Worm (Caenorhabditis elegans) whole organism, L4 larva: ENCODE results near the gene C54D10.13.

Experiments used
- F10B5.3 ChIP-seq: sonication (generic microtip); optimal IDR thresholded peaks from 2 replicates; lab custom pipeline; 2016; ENCODE audit warnings: mild to moderate bottlenecking, missing genetic modification characterization, missing compliant biosample characterization
- F37D6.2 ChIP-seq: sonication (generic microtip); optimal IDR thresholded peaks from 2 replicates; lab custom pipeline; 2016; ENCODE audit warnings: mild to moderate bottlenecking, missing genetic modification characterization, missing compliant biosample characterization
- T26A8.4 ChIP-seq: fragments of 200-800 bp; sonication (Bioruptor generic); IDR thresholded peaks from 2 replicates; pipeline ENCODE4 v1.3.6; 2022; ENCODE audit warnings: missing genetic modification characterization, missing compliant biosample characterization
- aly-2 ChIP-seq: sonication (generic microtip); optimal IDR thresholded peaks from 2 replicates; lab custom pipeline; 2018; ENCODE audit warnings: missing biosample characterization, missing genetic modification characterization
- cey-2 ChIP-seq: sonication (generic microtip); optimal IDR thresholded peaks from 3 replicates; lab custom pipeline; 2017; ENCODE audit warnings: missing genetic modification characterization, mild to moderate bottlenecking, missing compliant biosample characterization, antibody characterized with exemption, borderline replicate concordance; ENCODE audit not compliant: insufficient read depth
- ctbp-1 ChIP-seq: fragments of 200-800 bp; sonication (Bioruptor generic); IDR thresholded peaks from 2 replicates; pipeline ENCODE4 v1.3.6; 2022; ENCODE audit warnings: missing genetic modification reagents, missing genetic modification characterization, missing compliant biosample characterization
- daf-16 ChIP-seq, 3 experiments: sonication (generic microtip); optimal IDR thresholded peaks; 2 replicates each; lab custom pipeline; 2016 to 2017; ENCODE audit warnings: missing genetic modification characterization in 3 of 3, missing genetic modification reagents in 3 of 3, mild to moderate bottlenecking in 2 of 3, missing compliant biosample characterization in 2 of 3, missing biosample characterization in 1 of 3, moderate library complexity in 1 of 3
- dmd-6 ChIP-seq: fragments of 200-800 bp; sonication (Bioruptor generic); IDR thresholded peaks from 2 replicates; pipeline ENCODE4 v1.3.6; 2022; ENCODE audit warnings: missing genetic modification reagents, missing genetic modification characterization, missing compliant biosample characterization
- fkh-10 ChIP-seq: fragments of 150-350 bp; optimal IDR thresholded peaks from 2 replicates; lab custom pipeline; 2014; ENCODE audit warnings: missing biosample characterization, missing genetic modification reagents, missing genetic modification characterization
- gei-8 ChIP-seq: fragments of 200-800 bp; sonication (Bioruptor generic); optimal IDR thresholded peaks from 2 replicates; lab custom pipeline; 2018; ENCODE audit warnings: mild to moderate bottlenecking, missing genetic modification characterization, missing compliant biosample characterization
- hlh-11 ChIP-seq: fragments of 200-800 bp; sonication (Bioruptor generic); optimal IDR thresholded peaks from 2 replicates; lab custom pipeline; 2018; ENCODE audit warnings: mild to moderate bottlenecking, missing genetic modification characterization, missing compliant biosample characterization
- hmg-1.1 ChIP-seq: fragments of 200-800 bp; sonication (Bioruptor generic); IDR thresholded peaks from 2 replicates; pipeline ENCODE4 v1.3.6; 2022; ENCODE audit warnings: missing genetic modification reagents, missing genetic modification characterization, missing compliant biosample characterization
- jun-1 ChIP-seq: fragments of 150-350 bp; optimal IDR thresholded peaks from 2 replicates; lab custom pipeline; 2014; ENCODE audit warnings: missing biosample characterization, missing genetic modification reagents, missing genetic modification characterization
- lim-7 ChIP-seq: fragments of 200-800 bp; sonication (Bioruptor generic); IDR thresholded peaks from 2 replicates; pipeline ENCODE4 v1.3.6; 2022; ENCODE audit warnings: missing genetic modification characterization, missing compliant biosample characterization
- lin-13 ChIP-seq: fragments of 150-350 bp; optimal IDR thresholded peaks from 2 replicates; lab custom pipeline; 2014; ENCODE audit warnings: missing biosample characterization, missing genetic modification reagents, missing genetic modification characterization
- lin-15B ChIP-seq: fragments of 150-350 bp; sonication (generic microtip); optimal IDR thresholded peaks from 3 replicates; lab custom pipeline; 2014; ENCODE audit warnings: missing biosample characterization, missing genetic modification characterization
- lin-29 ChIP-seq: fragments of 200-800 bp; sonication (Bioruptor generic); IDR thresholded peaks from 2 replicates; pipeline ENCODE4 v1.3.6; 2022; ENCODE audit warnings: missing genetic modification reagents, missing genetic modification characterization, missing compliant biosample characterization
- lin-38 ChIP-seq: fragments of 200-800 bp; sonication (Bioruptor generic); IDR thresholded peaks from 2 replicates; pipeline ENCODE4 v1.3.6; 2022; ENCODE audit warnings: missing genetic modification reagents, missing genetic modification characterization, missing compliant biosample characterization
- lin-39 ChIP-seq: fragments of 150-350 bp; optimal IDR thresholded peaks from 2 replicates; lab custom pipeline; 2014; ENCODE audit warnings: missing biosample characterization, missing genetic modification reagents, missing genetic modification characterization
- lsy-2 ChIP-seq, 2 experiments: fragments of 150-350 bp in 1 of 2; sonication (generic microtip) in 1 of 2; optimal IDR thresholded peaks; 2 replicates each; lab custom pipeline; 2014 to 2017; ENCODE audit warnings: missing biosample characterization in 2 of 2, missing genetic modification characterization in 2 of 2
- madf-5 ChIP-seq, 2 experiments: fragments of 200-800 bp; sonication (Bioruptor generic); IDR thresholded peaks; 2 replicates each; pipeline ENCODE4 v1.3.6; 2022; ENCODE audit warnings: missing compliant biosample characterization in 2 of 2, missing genetic modification characterization in 2 of 2
- mdt-29 ChIP-seq: fragments of 200-800 bp; sonication (Bioruptor generic); IDR thresholded peaks from 2 replicates; pipeline ENCODE4 v1.3.6; 2022; ENCODE audit warnings: missing genetic modification reagents, missing genetic modification characterization, missing compliant biosample characterization
- mep-1 ChIP-seq: fragments of 150-350 bp; sonication (generic microtip); optimal IDR thresholded peaks from 3 replicates; lab custom pipeline; 2014; ENCODE audit warnings: missing biosample characterization, missing genetic modification characterization
- mes-2 ChIP-seq: sonication (generic microtip); optimal IDR thresholded peaks from 2 replicates; lab custom pipeline; 2016; ENCODE audit warnings: missing genotype, mild to moderate bottlenecking, missing genetic modification characterization, missing compliant biosample characterization; ENCODE audit not compliant: poor library complexity, severe bottlenecking
- mxl-3 ChIP-seq: fragments of 200-800 bp; sonication (Bioruptor generic); optimal IDR thresholded peaks from 2 replicates; lab custom pipeline; 2018; ENCODE audit warnings: mild to moderate bottlenecking, missing genetic modification characterization, missing compliant biosample characterization
- nhr-10 ChIP-seq: fragments of 150-350 bp; optimal IDR thresholded peaks from 2 replicates; lab custom pipeline; 2014; ENCODE audit warnings: missing biosample characterization, missing genetic modification characterization
- nhr-102 ChIP-seq: sonication (generic microtip); optimal IDR thresholded peaks from 2 replicates; lab custom pipeline; 2016; ENCODE audit warnings: mild to moderate bottlenecking, missing genetic modification characterization, moderate library complexity, missing compliant biosample characterization
- nhr-111 ChIP-seq: fragments of 200-800 bp; sonication (Bioruptor generic); optimal IDR thresholded peaks from 2 replicates; lab custom pipeline; 2018; ENCODE audit warnings: mild to moderate bottlenecking, missing genetic modification characterization, missing compliant biosample characterization
- nhr-28 ChIP-seq: fragments of 150-350 bp; optimal IDR thresholded peaks from 2 replicates; lab custom pipeline; 2014; ENCODE audit warnings: missing biosample characterization, missing genetic modification characterization
- nhr-41 ChIP-seq: fragments of 200-800 bp; sonication (Bioruptor generic); IDR thresholded peaks from 2 replicates; pipeline ENCODE4 v1.3.6; 2022; ENCODE audit warnings: missing genetic modification reagents, missing genetic modification characterization, missing compliant biosample characterization
- nhr-48 ChIP-seq: sonication (generic microtip); optimal IDR thresholded peaks from 2 replicates; lab custom pipeline; 2016; ENCODE audit warnings: mild to moderate bottlenecking, missing genetic modification characterization, missing compliant biosample characterization
- nhr-6 ChIP-seq: fragments of 150-350 bp; optimal IDR thresholded peaks from 2 replicates; lab custom pipeline; 2014; ENCODE audit warnings: missing biosample characterization, missing genetic modification characterization
- pha-4 ChIP-seq, 2 experiments: fragments of 150-350 bp in 1 of 2; fragments of 200-800 bp in 1 of 2; sonication (Bioruptor generic) in 1 of 2; IDR thresholded peaks in 1 of 2; optimal IDR thresholded peaks in 1 of 2; 2 replicates each; pipeline versions ENCODE4 v1.3.6 to Lab custom; 2014 to 2022; ENCODE audit warnings: missing genetic modification characterization in 2 of 2, missing genetic modification reagents in 2 of 2, missing biosample characterization in 1 of 2, missing compliant biosample characterization in 1 of 2
- php-3 ChIP-seq: fragments of 200-800 bp; sonication (Bioruptor generic); IDR thresholded peaks from 2 replicates; pipeline ENCODE4 v1.3.6; 2022; ENCODE audit warnings: missing genetic modification reagents, missing genetic modification characterization, missing compliant biosample characterization
- rbr-2 ChIP-seq: sonication (generic microtip); optimal IDR thresholded peaks from 2 replicates; lab custom pipeline; 2016; ENCODE audit warnings: missing genotype, missing genetic modification characterization, missing compliant biosample characterization
- saeg-2 ChIP-seq: fragments of 200-800 bp; sonication (Bioruptor generic); IDR thresholded peaks from 2 replicates; pipeline ENCODE4 v1.3.6; 2022; ENCODE audit warnings: missing genetic modification reagents, missing genetic modification characterization, missing compliant biosample characterization
- sdz-12 ChIP-seq: fragments of 200-800 bp; sonication (Bioruptor generic); optimal IDR thresholded peaks from 2 replicates; lab custom pipeline; 2018; ENCODE audit warnings: mild to moderate bottlenecking, missing genetic modification characterization, missing compliant biosample characterization
- set-16 ChIP-seq: fragments of 200-800 bp; sonication (Bioruptor generic); IDR thresholded peaks from 2 replicates; pipeline ENCODE4 v1.3.6; 2022; ENCODE audit warnings: missing genetic modification reagents, missing genetic modification characterization, missing compliant biosample characterization
- spr-1 ChIP-seq: sonication (generic microtip); optimal IDR thresholded peaks from 2 replicates; lab custom pipeline; 2016; ENCODE audit warnings: mild to moderate bottlenecking, missing genetic modification characterization, missing compliant biosample characterization
- spr-3 ChIP-seq: fragments of 200-800 bp; sonication (Bioruptor generic); optimal IDR thresholded peaks from 2 replicates; lab custom pipeline; 2018; ENCODE audit warnings: mild to moderate bottlenecking, missing genetic modification characterization, missing compliant biosample characterization
- tra-1 ChIP-seq: fragments of 200-800 bp; sonication (Bioruptor generic); IDR thresholded peaks from 2 replicates; pipeline ENCODE4 v1.3.6; 2022; ENCODE audit warnings: missing genetic modification reagents, missing genetic modification characterization, missing compliant biosample characterization
- unc-130 ChIP-seq: sonication (generic microtip); optimal IDR thresholded peaks from 2 replicates; lab custom pipeline; 2016; ENCODE audit warnings: missing genetic modification reagents, missing genetic modification characterization, missing compliant biosample characterization
- unc-39 ChIP-seq: sonication (generic microtip); optimal IDR thresholded peaks from 2 replicates; lab custom pipeline; 2017; ENCODE audit warnings: missing biosample characterization, missing genetic modification characterization
- unc-62 ChIP-seq, 3 experiments: fragments of 150-350 bp in 1 of 3; sonication (generic microtip); optimal IDR thresholded peaks in 2 of 3; peaks in 1 of 3; 1 replicate in 1 of 3; 2 replicates in 2 of 3; lab custom pipeline; 2014 to 2017; ENCODE audit warnings: missing biosample characterization in 3 of 3, missing genetic modification characterization in 3 of 3, missing genetic modification reagents in 3 of 3, missing genotype in 1 of 3
- zag-1 ChIP-seq: fragments of 150-350 bp; optimal IDR thresholded peaks from 2 replicates; lab custom pipeline; 2014; ENCODE audit warnings: missing biosample characterization, missing genetic modification characterization
- zfp-2 ChIP-seq: sonication (generic microtip); optimal IDR thresholded peaks from 2 replicates; lab custom pipeline; 2016; ENCODE audit warnings: mild to moderate bottlenecking, missing genetic modification characterization, missing compliant biosample characterization
- zfp-3 ChIP-seq: fragments of 200-800 bp; sonication (Bioruptor generic); conservative IDR thresholded peaks from 2 replicates; pipeline ENCODE4 v1.3.6; 2022; ENCODE audit warnings: missing genetic modification reagents, missing genetic modification characterization, missing compliant biosample characterization
- ztf-11 ChIP-seq: fragments of 150-350 bp; optimal IDR thresholded peaks from 2 replicates; lab custom pipeline; 2014; ENCODE audit warnings: missing biosample characterization, missing genetic modification characterization

The C54D10.13 gene

DNA sequence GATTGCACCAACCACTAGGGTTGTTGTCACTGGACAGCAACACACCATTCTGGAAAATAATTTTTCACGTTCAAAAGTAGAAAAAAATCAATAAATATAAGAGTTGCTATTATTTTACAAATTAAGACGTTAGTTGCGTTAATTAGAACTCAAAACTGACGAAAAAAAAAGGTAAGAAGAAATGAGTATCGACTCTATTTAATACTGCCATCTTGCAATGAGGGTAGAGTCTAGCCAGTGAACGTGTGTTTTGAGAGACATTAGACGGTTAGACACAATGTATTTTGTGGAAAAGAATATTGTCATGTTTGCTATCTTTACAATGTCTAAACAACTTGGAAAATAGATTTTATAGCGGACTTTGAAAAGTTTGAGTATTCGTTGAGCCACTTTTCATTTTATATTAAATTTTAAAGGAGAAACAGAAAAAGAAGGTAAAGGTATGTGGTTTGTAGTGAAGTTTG, 18.4 kb downstream of the C54D10.13 start, which contains the start of gene cdr-6 (continued):
- TF ChIP-seq lin-29 (GFP tag; lab: Robert Waterston, UW) (no peak), php-3 (no peak), gei-8 (GFP tag; lab: Kevin White, UChicago) (no peak), jun-1 (tag; lab: Kevin White, UChicago) (no peak), lin-39 (no peak), nhr-28 (peak; percentile 77), mxl-3 (GFP tag; lab: Kevin White, UChicago) (no peak), nhr-41 (GFP tag; lab: Robert Waterston, UW) (no peak), sdz-12 (GFP tag; lab: Kevin White, UChicago) (no peak), unc-130 (GFP tag; lab: Kevin White, UChicago) (no peak), ztf-11 (tag; lab: Kevin White, UChicago) (no peak), lim-7 (GFP tag; lab: Robert Waterston, UW) (no peak), aly-2 (tag; lab: Kevin White, UChicago) (no peak), nhr-48 (tag; lab: Kevin White, UChicago) (peak; percentile 13), unc-62 (GFP tag; optimal IDR thresholded peaks at IDR 0.05 in 1 of 2; lab: Kevin White, UChicago) (peak in 1 of 2 experiments; percentile 83), unc-62 (tag; optimal IDR thresholded peaks at IDR 0.05; lab: Kevin White, UChicago) (no peak), dmd-6 (peak; percentile 51), lsy-2 (tag; optimal IDR thresholded peaks at IDR 0.05; lab: Kevin White, UChicago) (no peak), spr-3 (GFP tag; lab: Kevin White, UChicago) (no peak), mes-2 (tag; lab: Kevin White, UChicago) (no peak), F37D6.2 (no peak), nhr-6 (tag; lab: Kevin White, UChicago) (peak; percentile 52), pha-4 (GFP tag; IDR thresholded peaks at IDR 0.05; lab: Robert Waterston, UW) (no peak), pha-4 (tag; optimal IDR thresholded peaks at IDR 0.05; lab: Kevin White, UChicago) (no peak), unc-39 (tag; lab: Kevin White, UChicago) (no peak), rbr-2 (tag; lab: Kevin White, UChicago) (no peak), ctbp-1 (GFP tag; lab: Robert Waterston, UW) (no peak), lin-38 (no peak), nhr-102 (tag; lab: Kevin White, UChicago) (peak; percentile 34), nhr-10 (no peak), spr-1 (tag; lab: Kevin White, UChicago) (no peak), cey-2 (no peak), nhr-111 (no peak), daf-16 (GFP tag; optimal IDR thresholded peaks at IDR 0.05; lab: Kevin White, UChicago) (no peak), daf-16 (tag; optimal IDR thresholded peaks at IDR 0.05; lab: Kevin White, UChicago) (peak; percentile 79), zag-1 (tag; lab: Kevin White, UChicago) (no peak), mdt-29 (no peak), mep-1 (tag; lab: Kevin White, UChicago) (peak; percentile 12), hlh-11 (peak; percentile 26), hmg-1.1 (GFP tag; lab: Robert Waterston, UW) (0 out of 2 replicates have a peak, but pooled peaks have one; percentile 10), madf-5 (GFP tag; IDR thresholded peaks at IDR 0.05; lab: Robert Waterston, UW) (no peak), set-16 (no peak), lin-13 (GFP tag; lab: Kevin White, UChicago) (no peak), fkh-10 (GFP tag; lab: Kevin White, UChicago) (no peak), saeg-2 (GFP tag; lab: Robert Waterston, UW) (no peak), lin-15B (tag; lab: Kevin White, UChicago) (no peak), F10B5.3 (tag; lab: Kevin White, UChicago) (no peak), T26A8.4 (GFP tag; lab: Robert Waterston, UW) (no peak), zfp-3 (no peak), tra-1 (GFP tag; lab: Robert Waterston, UW) (no peak), zfp-2 (no peak)
